Worm (Caenorhabditis elegans) whole organism, mixed stage, embryonic: ENCODE results near the gene kin-4.

Source experiments
- ceh-43 ChIP-seq: fragments of 200-800 bp; sonication (Bioruptor generic); optimal IDR thresholded peaks from 2 replicates; lab custom pipeline; 2018; ENCODE audit warnings: mild to moderate bottlenecking, missing genetic modification characterization, moderate library complexity, missing compliant biosample characterization
- ces-1 ChIP-seq: fragments of 150-350 bp; optimal IDR thresholded peaks from 2 replicates; lab custom pipeline; 2014; ENCODE audit warnings: missing biosample characterization, missing genetic modification reagents, missing genetic modification characterization
- elt-1 ChIP-seq: sonication (generic microtip); optimal IDR thresholded peaks from 2 replicates; lab custom pipeline; 2017; ENCODE audit warnings: missing genetic modification characterization, mild to moderate bottlenecking, missing compliant biosample characterization, antibody characterized with exemption, moderate library complexity, borderline replicate concordance; ENCODE audit not compliant: insufficient read depth
- elt-3 ChIP-seq: fragments of 150-350 bp; optimal IDR thresholded peaks from 2 replicates; lab custom pipeline; 2014; ENCODE audit warnings: missing biosample characterization, missing genetic modification characterization
- lin-13 ChIP-seq: fragments of 150-350 bp; optimal IDR thresholded peaks from 2 replicates; lab custom pipeline; 2014; ENCODE audit warnings: missing biosample characterization, missing genetic modification characterization
- lin-32 ChIP-seq: fragments of 200-800 bp; sonication (Bioruptor generic); optimal IDR thresholded peaks from 2 replicates; lab custom pipeline; 2018; ENCODE audit warnings: mild to moderate bottlenecking, missing genetic modification characterization, missing compliant biosample characterization
- mab-5 ChIP-seq: fragments of 150-350 bp; optimal IDR thresholded peaks from 2 replicates; lab custom pipeline; 2014; ENCODE audit warnings: missing biosample characterization, missing genetic modification characterization
- nhr-237 ChIP-seq: fragments of 150-350 bp; optimal IDR thresholded peaks from 2 replicates; lab custom pipeline; 2014; ENCODE audit warnings: missing biosample characterization, missing genetic modification characterization
- nhr-28 ChIP-seq: fragments of 150-350 bp; optimal IDR thresholded peaks from 2 replicates; lab custom pipeline; 2014; ENCODE audit warnings: missing biosample characterization, missing genetic modification characterization
- nhr-76 ChIP-seq: sonication (generic microtip); optimal IDR thresholded peaks from 2 replicates; lab custom pipeline; 2017; ENCODE audit warnings: missing biosample characterization, missing genetic modification characterization
- snpc-4 ChIP-seq: fragments of 150-350 bp; optimal IDR thresholded peaks from 2 replicates; lab custom pipeline; 2014; ENCODE audit warnings: missing biosample characterization, missing genetic modification characterization
- unc-62 ChIP-seq: fragments of 150-350 bp; optimal IDR thresholded peaks from 2 replicates; lab custom pipeline; 2014; ENCODE audit warnings: missing biosample characterization, missing genetic modification reagents, missing genetic modification characterization
- ztf-11 ChIP-seq: fragments of 150-350 bp; optimal IDR thresholded peaks from 2 replicates; lab custom pipeline; 2014; ENCODE audit warnings: missing biosample characterization, missing genetic modification characterization

DNA sequence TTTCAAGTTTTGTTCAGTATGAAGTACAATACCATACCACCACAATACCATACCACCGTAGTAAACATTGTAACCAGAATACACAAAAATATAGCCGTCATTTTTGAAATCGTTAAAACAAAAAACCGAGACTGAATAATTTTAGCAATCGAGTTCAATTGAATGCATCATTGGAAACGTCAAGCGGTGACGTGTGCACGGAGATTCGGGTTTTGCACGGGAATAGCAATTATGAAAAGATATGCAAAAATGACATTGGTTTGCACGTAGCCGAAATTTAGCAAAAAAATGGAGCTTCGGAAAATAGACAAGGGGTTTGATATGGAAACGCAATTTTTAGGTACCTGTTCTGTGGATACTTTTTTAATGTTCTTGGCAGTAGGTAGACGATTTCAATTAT lies 10.6 kb upstream of the kin-4 start, which contains the start of gene F22B3.10:
- TF ChIP-seq elt-1 (tag; lab: Kevin White, UChicago) (no peak), mab-5 (tag; lab: Kevin White, UChicago) (no peak), lin-32 (GFP tag; lab: Kevin White, UChicago) (no peak), ces-1 (GFP tag; lab: Kevin White, UChicago) (no peak), ceh-43 (GFP tag; lab: Kevin White, UChicago) (no peak), snpc-4 (tag; lab: Kevin White, UChicago) (no peak), nhr-28 (tag; lab: Kevin White, UChicago) (no peak), elt-3 (no peak), nhr-76 (tag; lab: Kevin White, UChicago) (no peak), lin-13 (no peak), nhr-237 (no peak), ztf-11 (tag; lab: Kevin White, UChicago) (no peak), unc-62 (GFP tag; lab: Kevin White, UChicago) (no peak)
